Fruit fly (Drosophila melanogaster) whole organism, embryonic: ENCODE data around the gene mRpL20.
A peak's percentile ranks its signal among the peaks of the same experiment; 100 is the strongest.

Source experiments
- CG7928 ChIP-seq: fragments of 200-800 bp; sonication (Bioruptor generic); optimal IDR thresholded peaks from 2 replicates; lab custom pipeline; 2017; ENCODE audit warnings: missing biosample characterization, mild to moderate bottlenecking, missing genetic modification characterization
- D19A ChIP-seq: fragments of 200-800 bp; optimal IDR thresholded peaks from 3 replicates; lab custom pipeline; 2019; ENCODE audit warnings: missing biosample characterization, mild to moderate bottlenecking, missing genetic modification characterization, moderate library complexity
- Six4 ChIP-seq: fragments of 200-800 bp; sonication (Bioruptor generic); optimal IDR thresholded peaks from 2 replicates; lab custom pipeline; 2016; ENCODE audit warnings: missing biosample characterization, missing genetic modification characterization
- trh ChIP-seq: fragments of 200-800 bp; sonication (Bioruptor generic); optimal IDR thresholded peaks from 2 replicates; lab custom pipeline; 2016; ENCODE audit warnings: missing biosample characterization, missing genetic modification characterization

DNA sequence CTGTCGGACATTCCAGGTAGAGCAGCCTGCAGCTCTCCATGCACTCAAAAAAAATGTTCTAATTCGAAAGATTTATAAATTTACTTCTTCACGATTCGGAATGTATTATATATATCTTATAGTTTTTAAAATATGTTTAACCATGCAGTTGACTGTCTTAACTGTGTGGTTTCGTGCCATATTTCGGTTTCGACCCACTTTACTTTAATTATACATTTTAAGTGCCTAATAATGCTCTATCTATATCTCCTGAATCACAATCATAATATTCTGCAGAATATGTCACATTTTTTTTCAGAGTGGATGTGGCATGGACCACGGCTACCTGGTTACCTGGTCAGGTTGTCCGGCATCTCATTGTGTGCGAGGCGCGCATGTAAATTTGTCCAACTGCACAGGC lies 32.0 kb upstream of the mRpL20 start:
- no peak for TF ChIP-seq CG7928
- TF ChIP-seq D19A (tag; lab: Kevin White, UChicago), result peak; percentile 15
- TF ChIP-seq Six4 (GFP tag; lab: Kevin White, UChicago), result no peak
- TF ChIP-seq trh, result no peak
